Fruit fly (Drosophila melanogaster) whole organism, embryonic: ENCODE data around the gene mib2.
A peak's percentile ranks its signal among the peaks of the same experiment; 100 is the strongest.

Source experiments
- Bdp1 ChIP-seq: fragments of 200-800 bp; sonication (Bioruptor generic); optimal IDR thresholded peaks from 3 replicates; lab custom pipeline; 2016; ENCODE audit warnings: missing biosample characterization, missing genetic modification characterization
- Bteb2 ChIP-seq: fragments of 200-800 bp; sonication (Bioruptor generic); optimal IDR thresholded peaks from 2 replicates; lab custom pipeline; 2016; ENCODE audit warnings: missing biosample characterization, missing genetic modification characterization
- CG11456 ChIP-seq: fragments of 200-800 bp; sonication (Bioruptor generic); IDR thresholded peaks from 3 replicates; pipeline ENCODE4 v1.3.6; 2022; ENCODE audit warnings: missing biosample characterization, missing genetic modification characterization
- CG11696 ChIP-seq: fragments of 200-800 bp; sonication (Bioruptor generic); IDR thresholded peaks from 2 replicates; pipeline ENCODE4 v1.3.6; 2022; ENCODE audit warnings: missing biosample characterization, missing genetic modification characterization
- CG12942 ChIP-seq: fragments of 200-800 bp; sonication (Bioruptor generic); optimal IDR thresholded peaks from 3 replicates; lab custom pipeline; 2016; ENCODE audit warnings: missing biosample characterization, missing genetic modification characterization
- CG14965 ChIP-seq: fragments of 200-800 bp; sonication (Bioruptor generic); optimal IDR thresholded peaks from 2 replicates; lab custom pipeline; 2016; ENCODE audit warnings: missing biosample characterization, missing genetic modification characterization, borderline replicate concordance
- CG16779 ChIP-seq: fragments of 200-800 bp; sonication (Bioruptor generic); IDR thresholded peaks from 2 replicates; pipeline ENCODE4 v1.3.6; 2022; ENCODE audit warnings: missing biosample characterization, missing genetic modification characterization
- CG17359 ChIP-seq: fragments of 200-800 bp; sonication (Bioruptor generic); optimal IDR thresholded peaks from 3 replicates; lab custom pipeline; 2018; ENCODE audit warnings: missing biosample characterization, mild to moderate bottlenecking, missing genetic modification characterization, moderate library complexity
- CG17385 ChIP-seq: fragments of 200-800 bp; sonication (Bioruptor generic); optimal IDR thresholded peaks from 3 replicates; lab custom pipeline; 2018; ENCODE audit warnings: missing biosample characterization, mild to moderate bottlenecking, missing genetic modification characterization
- CG18011 ChIP-seq: fragments of 200-800 bp; sonication (Bioruptor generic); optimal IDR thresholded peaks from 2 replicates; lab custom pipeline; 2017; ENCODE audit warnings: missing biosample characterization, missing genetic modification characterization, mild to moderate bottlenecking, moderate library complexity, missing genotype
- CG31224 ChIP-seq: fragments of 200-800 bp; sonication (Bioruptor generic); IDR thresholded peaks from 2 replicates; pipeline ENCODE4 v1.3.6; 2022; ENCODE audit warnings: missing biosample characterization, missing genetic modification characterization
- CG42726 ChIP-seq: fragments of 200-800 bp; sonication (Bioruptor generic); IDR thresholded peaks from 2 replicates; pipeline ENCODE4 v1.3.6; 2022; ENCODE audit warnings: missing biosample characterization, missing genetic modification characterization; ENCODE audit not compliant: partially characterized antibody
- CG4328 ChIP-seq: fragments of 200-800 bp; sonication (Bioruptor generic); optimal IDR thresholded peaks from 3 replicates; lab custom pipeline; 2017; ENCODE audit warnings: missing biosample characterization, missing genetic modification reagents, missing genetic modification characterization
- CG6254 ChIP-seq: fragments of 200-800 bp; sonication (Bioruptor generic); optimal IDR thresholded peaks from 3 replicates; lab custom pipeline; 2017; ENCODE audit warnings: mild to moderate bottlenecking, missing biosample characterization, missing genetic modification reagents, missing genetic modification characterization
- CG7271 ChIP-seq: fragments of 200-800 bp; sonication (Bioruptor generic); optimal IDR thresholded peaks from 2 replicates; lab custom pipeline; 2018; ENCODE audit warnings: missing biosample characterization, mild to moderate bottlenecking, missing genetic modification characterization, moderate library complexity
- CG7357 ChIP-seq: fragments of 200-800 bp; sonication (Bioruptor generic); IDR thresholded peaks from 3 replicates; pipeline ENCODE4 v1.3.6; 2022; ENCODE audit warnings: missing biosample characterization, missing genetic modification characterization
- CG7745 ChIP-seq: fragments of 200-800 bp; sonication (Bioruptor generic); optimal IDR thresholded peaks from 2 replicates; lab custom pipeline; 2018; ENCODE audit warnings: missing biosample characterization, mild to moderate bottlenecking, missing genetic modification characterization, moderate library complexity
- CG7786 ChIP-seq: fragments of 200-800 bp; sonication (Bioruptor generic); optimal IDR thresholded peaks from 2 replicates; lab custom pipeline; 2016; ENCODE audit warnings: missing biosample characterization, missing genetic modification characterization
- CG8388 ChIP-seq: fragments of 200-800 bp; sonication (Bioruptor generic); optimal IDR thresholded peaks from 2 replicates; lab custom pipeline; 2019; ENCODE audit warnings: missing biosample characterization, mild to moderate bottlenecking, missing genetic modification characterization, moderate library complexity
- CG8478 ChIP-seq: fragments of >200 bp; optimal IDR thresholded peaks from 2 replicates; lab custom pipeline; 2018
- D19A ChIP-seq: fragments of 200-800 bp; optimal IDR thresholded peaks from 3 replicates; lab custom pipeline; 2019; ENCODE audit warnings: missing biosample characterization, mild to moderate bottlenecking, missing genetic modification characterization, moderate library complexity
- Dll ChIP-seq: fragments of 200-800 bp; sonication (Bioruptor generic); IDR thresholded peaks from 4 replicates; pipeline ENCODE4 v1.3.6; 2022; ENCODE audit warnings: missing biosample characterization, missing genetic modification characterization; ENCODE audit not compliant: partially characterized antibody
- Dp ChIP-seq: fragments of 200-800 bp; sonication (Bioruptor generic); optimal IDR thresholded peaks from 2 replicates; lab custom pipeline; 2018; ENCODE audit warnings: missing biosample characterization, mild to moderate bottlenecking, missing genetic modification characterization, moderate library complexity
- E2f2 ChIP-seq: fragments of 200-800 bp; sonication (Bioruptor generic); IDR thresholded peaks from 2 replicates; pipeline ENCODE4 v1.3.6; 2022; ENCODE audit warnings: missing biosample characterization, missing genetic modification characterization
- Hr39 ChIP-seq: fragments of >200 bp; optimal IDR thresholded peaks from 2 replicates; lab custom pipeline; 2017
- Hr51 ChIP-seq, 2 experiments: fragments of 200-800 bp; sonication (Bioruptor generic); optimal IDR thresholded peaks; 2 replicates in 1 of 2; 3 replicates in 1 of 2; lab custom pipeline; 2016 to 2018; ENCODE audit warnings: missing biosample characterization in 2 of 2, missing genetic modification characterization in 2 of 2, mild to moderate bottlenecking in 1 of 2, moderate library complexity in 1 of 2
- MTF-1 ChIP-seq: fragments of 200-800 bp; sonication (Bioruptor generic); optimal IDR thresholded peaks from 2 replicates; lab custom pipeline; 2018; ENCODE audit warnings: missing biosample characterization, mild to moderate bottlenecking, missing genetic modification characterization, borderline replicate concordance
- NC2α ChIP-seq: fragments of 200-800 bp; sonication (Bioruptor generic); optimal IDR thresholded peaks from 2 replicates; lab custom pipeline; 2016; ENCODE audit warnings: missing biosample characterization, missing genetic modification characterization
- Rx ChIP-seq: fragments of 200-800 bp; sonication (Bioruptor generic); IDR thresholded peaks from 2 replicates; pipeline ENCODE4 v1.3.6; 2022; ENCODE audit warnings: missing biosample characterization, missing genetic modification characterization
- Sry-δ ChIP-seq: fragments of 200-800 bp; sonication (Bioruptor generic); optimal IDR thresholded peaks from 2 replicates; lab custom pipeline; 2016; ENCODE audit warnings: missing biosample characterization, missing genetic modification characterization
- Xrp1 ChIP-seq: fragments of 200-800 bp; sonication (Bioruptor generic); IDR thresholded peaks from 2 replicates; pipeline ENCODE4 v1.3.6; 2022; ENCODE audit warnings: missing biosample characterization, missing genetic modification characterization
- bowl ChIP-seq: fragments of 200-800 bp; sonication (Bioruptor generic); IDR thresholded peaks from 2 replicates; pipeline ENCODE4 v1.3.6; 2022; ENCODE audit warnings: missing biosample characterization, missing genetic modification characterization
- caup ChIP-seq: fragments of 200-800 bp; sonication (Bioruptor generic); optimal IDR thresholded peaks from 3 replicates; lab custom pipeline; 2017; ENCODE audit warnings: missing biosample characterization, mild to moderate bottlenecking, missing genetic modification characterization, moderate library complexity; ENCODE audit not compliant: severe bottlenecking
- dm ChIP-seq: fragments of 200-800 bp; sonication (Bioruptor generic); optimal IDR thresholded peaks from 3 replicates; lab custom pipeline; 2016; ENCODE audit warnings: missing biosample characterization, missing genetic modification characterization
- fd64A ChIP-seq: fragments of 200-800 bp; sonication (Bioruptor generic); optimal IDR thresholded peaks from 3 replicates; lab custom pipeline; 2018; ENCODE audit warnings: missing biosample characterization, mild to moderate bottlenecking, missing genetic modification characterization
- fd96Cb ChIP-seq: fragments of 200-800 bp; sonication (Bioruptor generic); optimal IDR thresholded peaks from 2 replicates; lab custom pipeline; 2018; ENCODE audit warnings: missing biosample characterization, mild to moderate bottlenecking, missing genetic modification characterization, moderate library complexity
- fu2 ChIP-seq: fragments of 200-800 bp; sonication (Bioruptor generic); optimal IDR thresholded peaks from 2 replicates; lab custom pipeline; 2016; ENCODE audit warnings: missing biosample characterization, missing genetic modification characterization
- lola ChIP-seq, 3 experiments: fragments of >200 bp in 2 of 3; fragments of 200-800 bp in 1 of 3; sonication (Bioruptor generic) in 1 of 3; optimal IDR thresholded peaks; 2 replicates each; lab custom pipeline; 2017 to 2019; ENCODE audit warnings: missing biosample characterization in 3 of 3, missing genetic modification characterization in 3 of 3, mild to moderate bottlenecking in 1 of 3, moderate library complexity in 1 of 3
- nau ChIP-seq: fragments of 200-800 bp; sonication (Bioruptor generic); optimal IDR thresholded peaks from 3 replicates; lab custom pipeline; 2017; ENCODE audit warnings: missing biosample characterization, mild to moderate bottlenecking, missing genetic modification characterization, missing genetic modification reagents
- nom ChIP-seq: fragments of 200-800 bp; sonication (Bioruptor generic); optimal IDR thresholded peaks from 2 replicates; lab custom pipeline; 2017; ENCODE audit warnings: missing biosample characterization, missing genetic modification characterization, mild to moderate bottlenecking, moderate library complexity, missing genetic modification reagents
- oc ChIP-seq: fragments of 200-800 bp; sonication (Bioruptor generic); optimal IDR thresholded peaks from 2 replicates; lab custom pipeline; 2018; ENCODE audit warnings: missing biosample characterization, mild to moderate bottlenecking, missing genetic modification characterization, moderate library complexity
- pan ChIP-seq, 4 experiments: fragments of >200 bp in 3 of 4; fragments of 200-800 bp in 1 of 4; sonication (Bioruptor generic) in 1 of 4; optimal IDR thresholded peaks in 3 of 4; IDR thresholded peaks in 1 of 4; 2 replicates each; pipeline versions ENCODE4 v1.3.6 to Lab custom; 2017 to 2022; ENCODE audit warnings: missing biosample characterization in 2 of 4, missing genetic modification characterization in 2 of 4, mixed read lengths in 1 of 4
- seq ChIP-seq: fragments of 200-800 bp; sonication (Bioruptor generic); IDR thresholded peaks from 2 replicates; pipeline ENCODE4 v1.3.6; 2022; ENCODE audit warnings: missing biosample characterization, missing genetic modification characterization
- slp2 ChIP-seq: fragments of 200-800 bp; sonication (Bioruptor generic); optimal IDR thresholded peaks from 2 replicates; lab custom pipeline; 2016; ENCODE audit warnings: missing biosample characterization, missing genetic modification characterization
- sob ChIP-seq: fragments of 200-800 bp; sonication (Bioruptor generic); IDR thresholded peaks from 2 replicates; pipeline ENCODE4 v1.3.6; 2022; ENCODE audit warnings: missing biosample characterization, missing genetic modification characterization
- tgo ChIP-seq: fragments of 200-800 bp; sonication (Bioruptor generic); IDR thresholded peaks from 3 replicates; pipeline ENCODE4 v1.3.6; 2022; ENCODE audit warnings: missing biosample characterization, missing genetic modification characterization
- tio ChIP-seq: fragments of 200-800 bp; sonication (Bioruptor generic); optimal IDR thresholded peaks from 2 replicates; lab custom pipeline; 2017; ENCODE audit warnings: missing biosample characterization, missing genetic modification characterization, inconsistent platforms
- unc-4 ChIP-seq: fragments of 200-800 bp; sonication (Bioruptor generic); IDR thresholded peaks from 2 replicates; pipeline ENCODE4 v1.3.6; 2022; ENCODE audit warnings: missing biosample characterization, missing genetic modification characterization; ENCODE audit not compliant: partially characterized antibody
- vnd ChIP-seq: fragments of 200-800 bp; sonication (Bioruptor generic); IDR thresholded peaks from 3 replicates; pipeline ENCODE4 v1.3.6; 2022; ENCODE audit warnings: missing biosample characterization, missing genetic modification characterization; ENCODE audit not compliant: partially characterized antibody
- wdn ChIP-seq: fragments of 200-800 bp; sonication (Bioruptor generic); IDR thresholded peaks from 2 replicates; pipeline ENCODE4 v1.3.6; 2022; ENCODE audit warnings: missing biosample characterization, missing genetic modification characterization
- zfh1 ChIP-seq: fragments of 200-800 bp; sonication (Bioruptor generic); IDR thresholded peaks from 3 replicates; pipeline ENCODE4 v1.3.6; 2022; ENCODE audit warnings: missing biosample characterization, missing genetic modification characterization

Gene mib2

dm6 chr2L:19064706-19065105, 30.5 kb downstream of the mib2 start, which contains the start of gene CG17343 (continued):
- TF ChIP-seq nom (GFP tag; lab: Kevin White, UChicago) (no peak), unc-4 (GFP tag; lab: Robert Waterston, UW) (peak; percentile 72), oc (tag; lab: Kevin White, UChicago) (no peak), pan (optimal IDR thresholded peaks at IDR 0.05; lab: Kevin White, UChicago) (no peak), pan (GFP tag; optimal IDR thresholded peaks at IDR 0.05 in 1 of 2, IDR thresholded peaks at IDR 0.05 in 1 of 2) (no peak), tio (GFP tag; lab: Kevin White, UChicago) (no peak), tgo (no peak), bowl (GFP tag; lab: Robert Waterston, UW) (no peak), CG18011 (GFP tag; lab: Kevin White, UChicago) (no peak), Bteb2 (GFP tag; lab: Kevin White, UChicago) (no peak), Rx (GFP tag; lab: Robert Waterston, UW) (no peak), CG4328 (no peak), Bdp1 (GFP tag; lab: Kevin White, UChicago) (no peak), CG8388 (GFP tag; lab: Kevin White, UChicago) (no peak), vnd (GFP tag; lab: Robert Waterston, UW) (peak; percentile 90), D19A (tag; lab: Kevin White, UChicago) (no peak), fd64A (GFP tag; lab: Kevin White, UChicago) (no peak), E2f2 (GFP tag; lab: Robert Waterston, UW) (peak; percentile 53), MTF-1 (no peak), CG16779 (GFP tag; lab: Robert Waterston, UW) (no peak), caup (GFP tag; lab: Kevin White, UChicago) (no peak), CG31224 (GFP tag; lab: Robert Waterston, UW) (no peak), Dp (GFP tag; lab: Kevin White, UChicago) (peak; percentile 36), NC2α (GFP tag; lab: Kevin White, UChicago) (no peak), Xrp1 (no peak), fu2 (GFP tag; lab: Kevin White, UChicago) (no peak), nau (GFP tag; lab: Kevin White, UChicago) (no peak), Hr51 (GFP tag; optimal IDR thresholded peaks at IDR 0.05; lab: Kevin White, UChicago) (no peak), wdn (GFP tag; lab: Robert Waterston, UW) (no peak), CG7786 (no peak), CG17385 (GFP tag; lab: Kevin White, UChicago) (no peak), CG11456 (GFP tag; lab: Robert Waterston, UW) (no peak), dm (GFP tag; lab: Kevin White, UChicago) (no peak), CG7357 (GFP tag; lab: Robert Waterston, UW) (no peak), CG12942 (GFP tag; lab: Kevin White, UChicago) (no peak), CG8478 (lab: Kevin White, UChicago) (no peak), sob (GFP tag; lab: Robert Waterston, UW) (no peak), CG14965 (no peak), CG6254 (GFP tag; lab: Kevin White, UChicago) (no peak), seq (no peak), zfh1 (no peak), CG42726 (peak; percentile 48; the same call in 1 of the 2 replicates), fd96Cb (tag; lab: Kevin White, UChicago) (no peak), CG7271 (tag; lab: Kevin White, UChicago) (no peak), lola (GFP tag; optimal IDR thresholded peaks at IDR 0.05; lab: Kevin White, UChicago) (no peak), CG11696 (no peak), Hr39 (lab: Kevin White, UChicago) (no peak), Dll (GFP tag; lab: Robert Waterston, UW) (peak; percentile 83), Sry-δ (GFP tag; lab: Kevin White, UChicago) (peak; percentile 63), slp2 (GFP tag; lab: Kevin White, UChicago) (no peak), CG17359 (tag; lab: Kevin White, UChicago) (no peak), CG7745 (tag; lab: Kevin White, UChicago) (no peak)
